Fruit fly (Drosophila melanogaster): Measurements from ENCODE around the gene Jhbp7.
A peak's percentile ranks its signal among the peaks of the same experiment; 100 is the strongest.

Gene Jhbp7

dm6 chr3R:25237314-25237713, at the start of gene Jhbp7:
Gene Jhbp7, plus strand, starts transcription at chr3R:25237614.
- TF ChIP-seq noc (tag; optimal IDR thresholded peaks at IDR 0.05) = no peak

DNA sequence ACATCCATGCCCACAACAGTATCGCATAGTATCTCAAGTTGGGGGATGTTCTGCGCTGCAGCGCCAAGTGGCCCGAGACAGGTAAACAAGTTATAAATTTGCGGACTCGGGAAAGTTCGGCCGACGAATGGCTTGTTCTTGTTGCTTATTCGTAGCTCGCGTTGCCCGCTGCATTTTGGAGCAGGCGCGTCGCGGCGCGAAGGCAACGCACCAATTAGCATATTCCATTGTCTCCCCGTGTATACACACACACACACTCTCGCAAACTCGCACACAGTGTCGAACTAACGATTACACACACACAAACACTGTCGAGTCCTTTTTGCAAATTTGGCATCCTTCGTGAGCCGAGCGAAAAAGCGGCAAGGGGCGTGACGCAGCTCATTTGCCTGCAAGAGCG, 48.4 kb upstream of the Jhbp7 start:
- no peak for TF ChIP-seq noc (tag; optimal IDR thresholded peaks at IDR 0.05)

DNA sequence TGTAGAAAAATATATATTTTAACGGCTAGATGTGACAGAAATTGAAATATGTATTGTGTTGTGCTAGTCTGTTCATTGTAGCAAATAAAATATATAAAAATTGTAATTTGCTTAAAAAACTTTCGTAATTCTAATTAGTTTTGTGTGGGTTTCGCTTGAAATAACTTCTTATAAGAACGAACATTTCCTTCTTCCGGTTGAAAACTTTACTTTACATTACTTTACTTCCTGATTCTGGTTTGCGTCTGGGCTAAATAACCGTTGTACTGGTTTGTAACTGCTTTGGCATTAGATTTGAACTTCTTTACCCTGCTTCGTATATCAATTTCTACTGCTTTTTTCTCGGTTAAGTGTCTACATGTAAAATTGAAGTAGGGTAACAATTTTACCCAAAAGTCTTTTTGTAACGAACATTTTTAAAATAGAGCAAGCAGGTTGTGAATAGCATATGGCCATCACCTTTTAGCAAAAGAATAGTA, 43.6 kb upstream of the Jhbp7 start, which contains the start of gene lobo:
Gene lobo (minus strand): TSS at position 51 of the 479 bp plus-strand sequence.
- TF ChIP-seq noc (tag; optimal IDR thresholded peaks at IDR 0.05) = no peak

DNA sequence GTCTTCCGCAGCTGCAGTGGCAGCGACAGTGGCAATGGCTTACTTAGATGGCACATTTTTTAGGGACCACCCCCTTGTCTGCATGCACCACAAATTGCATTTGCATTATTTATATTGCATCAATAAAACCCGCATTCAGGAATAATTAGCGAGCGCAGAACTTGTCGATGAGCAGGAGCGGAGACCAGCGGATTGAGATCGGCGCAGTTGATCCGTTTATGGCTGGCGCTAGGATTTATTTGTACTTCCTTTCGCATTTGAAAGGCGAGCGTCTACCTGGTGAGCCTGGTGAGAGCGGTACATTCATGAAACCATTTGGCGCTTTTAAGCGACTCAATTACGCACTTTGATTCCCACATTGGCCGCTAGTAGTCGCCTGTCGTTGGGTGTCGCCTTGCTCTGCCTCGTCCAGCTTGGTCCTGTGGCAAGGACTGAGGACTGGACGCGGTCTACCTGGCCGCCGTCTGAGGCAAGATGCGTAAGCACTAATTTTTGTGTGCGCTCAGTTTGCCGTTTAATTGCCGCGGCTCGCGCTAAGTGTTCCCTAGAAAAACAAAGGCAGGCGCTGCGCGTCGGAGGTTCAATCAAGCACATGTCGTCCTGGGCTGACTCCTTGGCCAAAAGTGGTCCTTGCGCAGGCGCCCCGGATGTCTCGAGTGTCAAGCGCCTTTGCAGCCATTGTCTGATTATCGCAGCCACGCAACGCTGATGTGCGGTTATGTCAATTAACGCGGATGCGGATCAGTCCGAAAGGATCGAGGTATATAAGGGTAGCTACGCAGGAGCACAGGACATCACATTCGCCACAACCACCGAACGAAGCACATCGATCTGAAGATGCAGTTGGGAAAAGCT, 42.5 kb upstream of the Jhbp7 start, which contains the start of gene CG13653:
Gene CG13653 (plus strand): TSS at position 805 of the 855 bp plus-strand sequence.
- TF ChIP-seq noc (tag; optimal IDR thresholded peaks at IDR 0.05) = no peak

dm6 chr3R:25199321-25199868, 38.0 kb upstream of the Jhbp7 start, which contains the start of gene CG13654:
Gene CG13654, plus strand, starts transcription at chr3R:25199818.
- TF ChIP-seq noc (tag; optimal IDR thresholded peaks at IDR 0.05) = no peak

DNA sequence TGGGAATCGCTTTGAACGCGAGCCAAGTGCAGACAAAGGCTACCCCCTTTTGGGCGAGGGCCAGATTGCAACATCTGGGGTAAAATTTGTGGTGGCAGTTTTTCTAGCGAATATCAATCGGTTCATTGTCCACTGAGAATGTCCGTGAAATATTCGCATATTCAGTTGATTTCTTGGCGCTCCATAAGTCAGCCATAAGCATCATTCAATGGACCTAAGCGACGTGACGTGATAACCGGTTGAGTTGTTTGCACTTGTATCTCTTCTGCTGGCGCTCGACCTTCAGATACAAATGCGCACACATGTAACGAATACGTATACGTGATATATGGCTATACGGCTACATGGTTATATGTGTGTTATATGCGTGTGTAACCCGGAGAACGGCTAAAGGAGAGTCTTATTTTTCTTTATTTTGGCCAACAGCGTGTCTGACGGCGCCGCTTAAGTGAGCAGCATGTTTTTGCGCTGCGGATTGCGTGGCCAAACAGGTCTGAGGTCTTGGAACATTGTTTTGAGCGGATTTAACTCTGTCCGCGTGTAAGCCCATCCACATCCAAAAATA, 31.9 kb upstream of the Jhbp7 start:
- TF ChIP-seq noc (tag; optimal IDR thresholded peaks at IDR 0.05) = no peak

- TF ChIP-seq noc (tag; optimal IDR thresholded peaks at IDR 0.05) = peak; percentile 74
Observed at dm6 chr3R:25207405-25208003, 29.9 kb upstream of the Jhbp7 start.

dm6 chr3R:25208042-25208766, 29.2 kb upstream of the Jhbp7 start, which contains the start of gene Cad96Ca:
Gene Cad96Ca, minus strand, starts transcription at chr3R:25208283.
- TF ChIP-seq noc (tag; optimal IDR thresholded peaks at IDR 0.05) = no peak

DNA sequence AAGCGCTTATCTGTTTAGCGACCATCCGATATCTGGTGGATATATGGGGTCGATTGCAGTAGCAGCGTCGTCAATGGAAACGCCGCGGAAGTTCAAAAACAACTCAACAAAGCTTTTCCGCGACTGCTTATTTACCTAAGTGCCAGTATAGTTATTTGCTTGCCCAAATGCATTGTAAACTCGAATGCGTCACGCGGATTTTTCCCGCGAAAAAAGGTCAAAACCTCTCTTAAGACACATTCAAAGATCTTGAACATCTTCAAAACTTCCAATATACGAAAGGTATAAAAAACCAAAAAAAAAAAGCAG, 28.7 kb upstream of the Jhbp7 start:
- TF ChIP-seq noc (tag; optimal IDR thresholded peaks at IDR 0.05) = no peak

- TF ChIP-seq noc (tag; optimal IDR thresholded peaks at IDR 0.05) = no peak
Observed at dm6 chr3R:25209207-25209606, 28.2 kb upstream of the Jhbp7 start.

DNA sequence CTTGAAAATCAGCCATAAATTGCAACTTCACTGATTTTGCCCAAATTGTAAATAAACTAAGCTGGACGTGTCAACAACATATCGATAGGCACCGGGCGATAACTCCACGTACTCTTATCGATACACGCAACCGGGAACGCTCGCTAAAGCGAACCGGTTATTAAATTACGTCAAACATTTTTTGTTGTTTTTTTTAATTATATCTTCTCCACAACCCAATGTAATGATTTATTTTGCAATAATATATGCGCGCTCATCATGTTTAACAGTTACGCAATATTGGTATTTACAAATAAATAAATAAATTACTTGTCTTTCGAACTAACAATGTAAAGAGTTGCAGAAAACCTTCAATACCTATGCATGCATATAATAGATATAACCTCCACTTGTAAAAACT, 22.3 kb upstream of the Jhbp7 start, which contains the start of gene Saysd1:
Gene Saysd1 (minus strand): TSS at position 66 of the 400 bp plus-strand sequence.
- peak; percentile 64 for TF ChIP-seq noc (tag; optimal IDR thresholded peaks at IDR 0.05)

- no peak for TF ChIP-seq noc (tag; optimal IDR thresholded peaks at IDR 0.05)
Observed at dm6 chr3R:25215997-25216396, 21.4 kb upstream of the Jhbp7 start, which contains the start of gene CG31106. Gene CG31106, plus strand, starts transcription at chr3R:25216297.

dm6 chr3R:25219018-25219417, 18.4 kb upstream of the Jhbp7 start, which contains the start of gene CG31103:
Gene CG31103, plus strand, starts transcription at chr3R:25219318.
- no peak for TF ChIP-seq noc (tag; optimal IDR thresholded peaks at IDR 0.05)

dm6 chr3R:25221203-25221807, 16.1 kb upstream of the Jhbp7 start, which contains the start of gene Alg9:
Gene Alg9, plus strand, starts transcription at chr3R:25221589.
- no peak for TF ChIP-seq noc (tag; optimal IDR thresholded peaks at IDR 0.05)

DNA sequence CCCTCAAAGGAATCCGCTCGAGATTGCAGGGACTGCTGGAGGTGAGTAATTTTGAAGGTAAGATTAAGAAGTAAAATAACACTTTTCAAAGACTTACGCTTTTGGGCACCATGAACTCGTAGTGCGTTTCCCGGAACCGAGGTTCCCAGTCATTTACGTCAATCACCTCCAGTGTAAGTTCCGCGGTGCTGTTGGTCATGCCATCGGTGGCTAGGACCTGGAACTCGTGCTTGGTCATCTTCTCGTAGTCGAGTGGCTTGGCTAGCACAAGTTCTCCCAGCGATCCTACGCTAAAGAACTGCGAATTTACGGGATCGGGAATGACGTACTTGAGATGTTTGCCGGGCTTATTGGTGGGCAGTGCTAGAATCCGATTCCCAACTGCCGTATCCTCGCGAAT, 11.9 kb upstream of the Jhbp7 start:
- TF ChIP-seq noc (tag; optimal IDR thresholded peaks at IDR 0.05) = no peak
